Worm (Caenorhabditis elegans): ENCODE data around the gene F55G1.15.

The F55G1.15 gene

DNA sequence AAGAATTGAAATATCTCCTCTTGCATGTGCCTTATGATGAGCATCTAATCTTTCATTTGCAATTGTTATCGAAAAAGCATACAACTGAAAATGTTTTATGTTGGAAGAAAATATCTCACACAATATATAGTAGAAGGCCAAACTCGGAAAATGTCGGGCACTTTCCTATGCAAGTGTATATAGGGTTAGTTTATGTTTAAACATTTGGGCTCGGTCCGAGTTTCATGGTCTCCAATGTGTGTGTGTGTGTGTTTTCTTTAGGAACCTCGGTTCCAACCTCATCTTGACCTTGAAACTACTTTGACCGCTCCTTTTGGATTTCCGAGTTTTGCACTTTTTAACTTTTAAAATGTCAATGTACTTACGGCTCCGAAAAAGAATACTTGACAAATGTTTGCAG lies 1.9 kb downstream of the F55G1.15 start:
- TF ChIP-seq zip-11 (GFP tag; IDR thresholded peaks at IDR 0.05) = no peak
- no peak for TF ChIP-seq nhr-25 (tag; optimal IDR thresholded peaks at IDR 0.05; ENCODE audit: borderline replicate concordance, insufficient read depth)
- no peak for TF ChIP-seq daf-12 (tag; optimal IDR thresholded peaks at IDR 0.05)
- no peak for TF ChIP-seq dmd-6 (GFP tag; IDR thresholded peaks at IDR 0.05)
- TF ChIP-seq dve-1 (tag; optimal IDR thresholded peaks at IDR 0.05; ENCODE audit: insufficient read depth) = peak; percentile 14
- peak; percentile 61; the same call in 1 of the 2 replicates for TF ChIP-seq F26F4.8 (GFP tag; conservative IDR thresholded peaks at IDR 0.05)
- TF ChIP-seq mdt-29 (GFP tag; IDR thresholded peaks at IDR 0.05) = no peak
- peak; percentile 49 for TF ChIP-seq snpc-4 (tag; optimal IDR thresholded peaks at IDR 0.05)
- peak; percentile 55 for TF ChIP-seq aha-1 (tag)
- 0 out of 2 replicates have a peak, but pooled peaks have one; percentile 33 for TF ChIP-seq arid-1 (GFP tag; conservative IDR thresholded peaks at IDR 0.05)
- TF ChIP-seq daf-16 (GFP tag; optimal IDR thresholded peaks at IDR 0.05) = peak in 1 of 2 experiments; percentile 19
- TF ChIP-seq daf-16 (tag; optimal IDR thresholded peaks at IDR 0.05) = no peak
- no peak for TF ChIP-seq lin-39 (tag; optimal IDR thresholded peaks at IDR 0.05)
- TF ChIP-seq lin-13 (GFP tag; optimal IDR thresholded peaks at IDR 0.05) = no peak
- TF ChIP-seq daf-19 (GFP tag; conservative IDR thresholded peaks at IDR 0.05) = 0 out of 2 replicates have a peak, but pooled peaks have one; percentile 18
- 0 out of 2 replicates have a peak, but pooled peaks have one; percentile 15 for TF ChIP-seq dmd-8 (GFP tag; IDR thresholded peaks at IDR 0.05)
- no peak for TF ChIP-seq mep-1 (tag; optimal IDR thresholded peaks at IDR 0.05)
- no peak for TF ChIP-seq hmg-1.1 (GFP tag; IDR thresholded peaks at IDR 0.05)

DNA sequence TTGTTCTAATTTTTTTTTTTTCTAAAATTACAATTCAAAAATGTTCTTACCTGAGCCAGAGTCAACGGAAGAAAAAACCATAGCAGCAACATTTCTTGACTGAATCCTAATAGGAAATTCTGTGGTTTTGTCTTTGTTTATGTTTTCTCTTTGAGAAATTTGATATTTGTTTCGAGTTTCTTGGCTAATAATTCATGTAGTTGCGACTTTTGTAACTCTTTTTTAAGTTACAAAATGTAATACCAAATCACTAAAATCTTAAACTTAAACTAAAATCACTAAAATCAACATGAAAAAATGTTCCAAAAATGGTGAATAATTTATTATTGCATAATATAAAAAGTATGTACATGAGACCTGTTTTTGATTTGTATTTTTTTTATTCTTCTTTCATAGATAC lies 3.5 kb downstream of the F55G1.15 start, which contains the start of gene egas-4:
TSS of gene egas-4 (minus strand) at position 101 of the 400 bp plus-strand sequence.
- TF ChIP-seq spr-1 (tag; optimal IDR thresholded peaks at IDR 0.05) (no peak), Y75B8A.6 (GFP tag; IDR thresholded peaks at IDR 0.05) (no peak), arid-1 (GFP tag; conservative IDR thresholded peaks at IDR 0.05) (no peak), F44E2.7 (GFP tag; IDR thresholded peaks at IDR 0.05) (no peak), lin-15B (tag; optimal IDR thresholded peaks at IDR 0.05) (no peak), nhr-41 (GFP tag; IDR thresholded peaks at IDR 0.05) (no peak), tag-97 (GFP tag; IDR thresholded peaks at IDR 0.05) (no peak), dve-1 (tag; optimal IDR thresholded peaks at IDR 0.05; ENCODE audit: insufficient read depth) (no peak), lin-39 (tag; optimal IDR thresholded peaks at IDR 0.05) (no peak), ZK546.5 (tag; optimal IDR thresholded peaks at IDR 0.05) (no peak), aha-1 (tag) (no peak), R02D3.7 (tag; optimal IDR thresholded peaks at IDR 0.05) (no peak), Y5F2A.4 (GFP tag; optimal IDR thresholded peaks at IDR 0.05) (no peak), nhr-102 (tag; optimal IDR thresholded peaks at IDR 0.05) (no peak), cey-2 (tag; optimal IDR thresholded peaks at IDR 0.05; ENCODE audit: borderline replicate concordance, insufficient read depth) (no peak), lin-29 (GFP tag; IDR thresholded peaks at IDR 0.05) (no peak), zfp-2 (tag; optimal IDR thresholded peaks at IDR 0.05) (no peak), ceh-28 (tag; optimal IDR thresholded peaks at IDR 0.05) (no peak), madf-9 (GFP tag; conservative IDR thresholded peaks at IDR 0.05) (no peak), lin-1 (GFP tag; IDR thresholded peaks at IDR 0.05) (no peak)

ce11 chrIV:7497205-7497604 lies 4.0 kb downstream of the F55G1.15 start:
- TF ChIP-seq ceh-62 (tag; optimal IDR thresholded peaks at IDR 0.05) (no peak), lir-3 (tag; optimal IDR thresholded peaks at IDR 0.05) (no peak), rbr-2 (tag; optimal IDR thresholded peaks at IDR 0.05) (no peak), cey-2 (tag; optimal IDR thresholded peaks at IDR 0.05; ENCODE audit: borderline replicate concordance, insufficient read depth) (no peak), F10B5.3 (tag; optimal IDR thresholded peaks at IDR 0.05) (no peak), dpl-1 (GFP tag; optimal IDR thresholded peaks at IDR 0.05) (no peak), mxl-3 (GFP tag; optimal IDR thresholded peaks at IDR 0.05) (peak; percentile 56), nhr-10 (tag; optimal IDR thresholded peaks at IDR 0.05) (no peak), aly-2 (tag; optimal IDR thresholded peaks at IDR 0.05) (no peak), pqm-1 (tag; optimal IDR thresholded peaks at IDR 0.05) (peak; percentile 23), spr-3 (GFP tag; optimal IDR thresholded peaks at IDR 0.05) (no peak), unc-130 (GFP tag; optimal IDR thresholded peaks at IDR 0.05) (no peak), ceh-82 (tag; optimal IDR thresholded peaks at IDR 0.05) (no peak), fos-1 (tag; optimal IDR thresholded peaks at IDR 0.05) (no peak), lin-29 (GFP tag; IDR thresholded peaks at IDR 0.05) (no peak), ces-1 (GFP tag; optimal IDR thresholded peaks at IDR 0.05) (no peak), T20F7.1 (GFP tag; optimal IDR thresholded peaks at IDR 0.05) (no peak), snpc-4 (tag; optimal IDR thresholded peaks at IDR 0.05) (no peak), lin-39 (tag; optimal IDR thresholded peaks at IDR 0.05) (no peak), zag-1 (tag; optimal IDR thresholded peaks at IDR 0.05) (no peak)
